Worm (Caenorhabditis elegans) whole organism, midembryonic: ENCODE data around the gene C34F11.1.

Experiments
- T22C8.4 ChIP-seq: fragments of 200-800 bp; sonication (Bioruptor generic); IDR thresholded peaks from 2 replicates; pipeline ENCODE4 v1.3.6; 2022; ENCODE audit warnings: missing genetic modification characterization, missing compliant biosample characterization
- ztf-23 ChIP-seq: fragments of 200-800 bp; sonication (Bioruptor generic); IDR thresholded peaks from 2 replicates; pipeline ENCODE4 v1.3.6; 2022; ENCODE audit warnings: missing genetic modification reagents, missing genetic modification characterization, missing compliant biosample characterization

ce11 chrII:5184661-5185545 is 27.9 kb upstream of the C34F11.1 start:
- TF ChIP-seq T22C8.4 (no peak), ztf-23 (GFP tag; lab: Robert Waterston, UW) (no peak)
